Fruit fly (Drosophila melanogaster) whole organism, embryonic: Measurements from ENCODE around the gene CG31974.

Experiments used
- CG17912 ChIP-seq: fragments of 200-800 bp; sonication (Bioruptor generic); optimal IDR thresholded peaks from 2 replicates; lab custom pipeline; 2018; ENCODE audit warnings: missing biosample characterization, mild to moderate bottlenecking, missing genetic modification characterization
- CTCF ChIP-seq: fragments of 200-800 bp; sonication (Bioruptor generic); optimal IDR thresholded peaks from 2 replicates; lab custom pipeline; 2017; ENCODE audit warnings: missing biosample characterization, mild to moderate bottlenecking, missing genetic modification characterization, moderate library complexity
- Hr78 ChIP-seq, 2 experiments: fragments of 200-800 bp in 1 of 2; fragments of >200 bp in 1 of 2; sonication (Bioruptor generic) in 1 of 2; optimal IDR thresholded peaks; 2 replicates each; lab custom pipeline; 2017 to 2019; ENCODE audit warnings: missing biosample characterization in 2 of 2, missing genetic modification characterization in 2 of 2, mild to moderate bottlenecking in 1 of 2, moderate library complexity in 1 of 2
- grn ChIP-seq: fragments of 200-800 bp; sonication (Bioruptor generic); optimal IDR thresholded peaks from 3 replicates; lab custom pipeline; 2017; ENCODE audit warnings: missing biosample characterization, missing genetic modification characterization

DNA sequence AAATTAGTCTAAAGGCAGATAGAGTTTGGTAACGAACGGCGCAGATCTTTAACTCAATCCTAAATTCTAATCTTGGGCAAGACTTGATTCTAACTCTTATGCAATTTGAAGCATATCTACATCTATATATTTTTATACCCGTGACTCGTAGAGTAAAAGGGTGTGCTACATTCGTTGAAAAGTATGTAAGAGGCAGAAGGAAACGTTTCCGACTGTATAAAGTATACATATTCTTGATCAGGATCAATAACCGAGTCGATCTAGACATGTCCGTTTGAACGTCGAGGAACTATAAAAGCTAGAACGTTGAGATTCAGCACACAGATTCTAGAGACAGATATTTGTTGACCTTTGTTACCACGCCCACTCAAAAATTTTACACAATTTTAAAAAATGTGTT lies 26.5 kb downstream of the CG31974 start, which contains the start of gene CG13694:
- TF ChIP-seq CTCF (GFP tag; lab: Kevin White, UChicago) (no peak), grn (GFP tag; lab: Kevin White, UChicago) (no peak), Hr78 (GFP tag; optimal IDR thresholded peaks at IDR 0.05; lab: Kevin White, UChicago) (no peak), CG17912 (no peak)
